Worm (Caenorhabditis elegans) whole organism, L2 larva: ENCODE data around the gene Y48G9A.11.

Source experiments
- C34F6.9 ChIP-seq: fragments of 150-350 bp; optimal IDR thresholded peaks from 2 replicates; lab custom pipeline; 2014; ENCODE audit warnings: missing biosample characterization, missing genetic modification characterization
- F13H6.1 ChIP-seq: sonication (generic microtip); optimal IDR thresholded peaks from 2 replicates; lab custom pipeline; 2016; ENCODE audit warnings: missing genetic modification characterization, missing compliant biosample characterization
- R02D3.7 ChIP-seq: fragments of 150-350 bp; optimal IDR thresholded peaks from 2 replicates; lab custom pipeline; 2014; ENCODE audit warnings: missing biosample characterization, missing genetic modification characterization
- Y55F3AM.14 ChIP-seq: fragments of 200-800 bp; sonication (Bioruptor generic); optimal IDR thresholded peaks from 2 replicates; lab custom pipeline; 2018; ENCODE audit warnings: mild to moderate bottlenecking, missing genetic modification characterization, missing compliant biosample characterization
- ZK546.5 ChIP-seq: sonication (generic microtip); optimal IDR thresholded peaks from 2 replicates; lab custom pipeline; 2017; ENCODE audit warnings: missing biosample characterization, missing genetic modification characterization
- alr-1 ChIP-seq: fragments of 150-350 bp; optimal IDR thresholded peaks from 2 replicates; lab custom pipeline; 2014; ENCODE audit warnings: missing biosample characterization, missing genetic modification characterization
- aly-2 ChIP-seq: fragments of 150-350 bp; optimal IDR thresholded peaks from 2 replicates; lab custom pipeline; 2014; ENCODE audit warnings: missing biosample characterization, missing genetic modification characterization
- ama-1 ChIP-seq: fragments of 150-350 bp; optimal IDR thresholded peaks from 2 replicates; lab custom pipeline; 2018; ENCODE audit warnings: inconsistent platforms
- blmp-1 ChIP-seq: sonication (generic microtip); optimal IDR thresholded peaks from 2 replicates; lab custom pipeline; 2017; ENCODE audit warnings: missing genetic modification characterization, mild to moderate bottlenecking, missing compliant biosample characterization, antibody characterized with exemption, moderate library complexity; ENCODE audit not compliant: insufficient read depth
- ceh-16 ChIP-seq: fragments of 150-350 bp; optimal IDR thresholded peaks from 2 replicates; lab custom pipeline; 2014; ENCODE audit warnings: missing biosample characterization, missing genetic modification characterization
- ceh-82 ChIP-seq: fragments of 150-350 bp; optimal IDR thresholded peaks from 2 replicates; lab custom pipeline; 2014; ENCODE audit warnings: missing biosample characterization, missing genetic modification characterization
- dmd-4 ChIP-seq: sonication (generic microtip); optimal IDR thresholded peaks from 2 replicates; lab custom pipeline; 2017; ENCODE audit warnings: missing biosample characterization, missing genetic modification characterization
- egl-27 ChIP-seq: sonication (generic microtip); optimal IDR thresholded peaks from 3 replicates; lab custom pipeline; 2017; ENCODE audit warnings: missing biosample characterization, missing genetic modification reagents, missing genetic modification characterization
- elt-1 ChIP-seq: fragments of 150-350 bp; optimal IDR thresholded peaks from 2 replicates; lab custom pipeline; 2014; ENCODE audit warnings: missing biosample characterization, missing genetic modification characterization
- elt-3 ChIP-seq: sonication (generic microtip); optimal IDR thresholded peaks from 2 replicates; lab custom pipeline; 2017; ENCODE audit warnings: missing biosample characterization, missing genetic modification characterization
- fos-1 ChIP-seq: fragments of 150-350 bp; optimal IDR thresholded peaks from 2 replicates; lab custom pipeline; 2014; ENCODE audit warnings: missing biosample characterization, missing genetic modification characterization
- gmeb-1 ChIP-seq: fragments of 150-350 bp; optimal IDR thresholded peaks from 2 replicates; lab custom pipeline; 2014; ENCODE audit warnings: missing biosample characterization, missing genetic modification characterization
- lin-11 ChIP-seq: fragments of 150-350 bp; sonication (generic microtip); optimal IDR thresholded peaks from 2 replicates; lab custom pipeline; 2014; ENCODE audit warnings: missing biosample characterization, missing genetic modification characterization, inconsistent platforms, mixed read lengths
- lin-13 ChIP-seq: fragments of 150-350 bp; optimal IDR thresholded peaks from 2 replicates; lab custom pipeline; 2014; ENCODE audit warnings: missing biosample characterization, missing genetic modification reagents, missing genetic modification characterization
- lsy-2 ChIP-seq, 2 experiments: fragments of 150-350 bp in 1 of 2; sonication (generic microtip) in 1 of 2; optimal IDR thresholded peaks; 2 replicates each; lab custom pipeline; 2014 to 2017; ENCODE audit warnings: missing biosample characterization in 2 of 2, missing genetic modification characterization in 2 of 2
- mab-5 ChIP-seq: fragments of 150-350 bp; optimal IDR thresholded peaks from 2 replicates; lab custom pipeline; 2014; ENCODE audit warnings: missing biosample characterization, missing genetic modification characterization
- mbf-1 ChIP-seq: sonication (generic microtip); optimal IDR thresholded peaks from 2 replicates; lab custom pipeline; 2017; ENCODE audit warnings: missing biosample characterization, missing genetic modification characterization
- mdl-1 ChIP-seq, 2 experiments: fragments of 150-350 bp in 1 of 2; sonication (generic microtip) in 1 of 2; optimal IDR thresholded peaks; 2 replicates each; lab custom pipeline; 2017; ENCODE audit warnings: missing biosample characterization in 2 of 2, missing genetic modification characterization in 2 of 2
- nhr-10 ChIP-seq: sonication (generic microtip); optimal IDR thresholded peaks from 2 replicates; lab custom pipeline; 2017; ENCODE audit warnings: missing biosample characterization, missing genetic modification characterization
- nhr-11 ChIP-seq: fragments of 150-350 bp; optimal IDR thresholded peaks from 2 replicates; lab custom pipeline; 2014; ENCODE audit warnings: missing biosample characterization, missing genetic modification characterization
- nhr-12 ChIP-seq: fragments of 150-350 bp; optimal IDR thresholded peaks from 2 replicates; lab custom pipeline; 2014; ENCODE audit warnings: missing biosample characterization, missing genetic modification characterization
- nhr-129 ChIP-seq: fragments of 150-350 bp; optimal IDR thresholded peaks from 2 replicates; lab custom pipeline; 2014; ENCODE audit warnings: missing biosample characterization, missing genetic modification characterization
- nhr-21 ChIP-seq: fragments of 150-350 bp; optimal IDR thresholded peaks from 2 replicates; lab custom pipeline; 2014; ENCODE audit warnings: missing biosample characterization, missing genetic modification characterization
- nhr-23 ChIP-seq: fragments of 150-350 bp; optimal IDR thresholded peaks from 2 replicates; lab custom pipeline; 2014; ENCODE audit warnings: missing biosample characterization, missing genetic modification reagents, missing genetic modification characterization
- nhr-237 ChIP-seq: fragments of 150-350 bp; optimal IDR thresholded peaks from 2 replicates; lab custom pipeline; 2014; ENCODE audit warnings: missing biosample characterization, missing genetic modification characterization
- nhr-25 ChIP-seq: fragments of 150-350 bp; sonication (generic microtip); optimal IDR thresholded peaks from 3 replicates; lab custom pipeline; 2014; ENCODE audit warnings: missing biosample characterization, missing genetic modification characterization
- nhr-6 ChIP-seq: fragments of 150-350 bp; optimal IDR thresholded peaks from 2 replicates; lab custom pipeline; 2014; ENCODE audit warnings: missing biosample characterization, missing genetic modification characterization
- nhr-77 ChIP-seq: fragments of 150-350 bp; optimal IDR thresholded peaks from 2 replicates; lab custom pipeline; 2014; ENCODE audit warnings: missing biosample characterization, missing genetic modification characterization
- peb-1 ChIP-seq: fragments of 150-350 bp; optimal IDR thresholded peaks from 2 replicates; lab custom pipeline; 2014; ENCODE audit warnings: missing biosample characterization, missing genetic modification characterization
- sem-4 ChIP-seq: fragments of 150-350 bp; optimal IDR thresholded peaks from 2 replicates; lab custom pipeline; 2014; ENCODE audit warnings: missing biosample characterization, missing genetic modification reagents, missing genetic modification characterization
- skn-1 ChIP-seq: sonication (generic microtip); optimal IDR thresholded peaks from 2 replicates; lab custom pipeline; 2017; ENCODE audit warnings: missing biosample characterization, missing genetic modification characterization
- sma-3 ChIP-seq: sonication (generic microtip); optimal IDR thresholded peaks from 2 replicates; lab custom pipeline; 2016; ENCODE audit warnings: missing genetic modification reagents, missing genetic modification characterization, missing compliant biosample characterization
- sma-9 ChIP-seq, 2 experiments: fragments of 150-350 bp in 1 of 2; sonication (generic microtip) in 1 of 2; optimal IDR thresholded peaks; 2 replicates each; lab custom pipeline; 2014 to 2016; ENCODE audit warnings: missing genetic modification characterization in 2 of 2, mild to moderate bottlenecking in 1 of 2, missing biosample characterization in 1 of 2, missing compliant biosample characterization in 1 of 2, missing genetic modification reagents in 1 of 2, moderate library complexity in 1 of 2
- snpc-4 ChIP-seq: fragments of 150-350 bp; optimal IDR thresholded peaks from 2 replicates; lab custom pipeline; 2014; ENCODE audit warnings: missing biosample characterization, missing genetic modification characterization
- unc-39 ChIP-seq: fragments of 150-350 bp; optimal IDR thresholded peaks from 2 replicates; lab custom pipeline; 2014; ENCODE audit warnings: missing biosample characterization, missing genetic modification characterization
- unc-55 ChIP-seq: fragments of 150-350 bp; sonication (generic microtip); optimal IDR thresholded peaks from 3 replicates; lab custom pipeline; 2014; ENCODE audit warnings: missing biosample characterization, missing genetic modification reagents, missing genetic modification characterization
- unc-62 ChIP-seq: fragments of 150-350 bp; optimal IDR thresholded peaks from 2 replicates; lab custom pipeline; 2014; ENCODE audit warnings: missing biosample characterization, missing genetic modification reagents, missing genetic modification characterization
- zag-1 ChIP-seq: fragments of 150-350 bp; optimal IDR thresholded peaks from 2 replicates; lab custom pipeline; 2014; ENCODE audit warnings: missing biosample characterization, missing genetic modification characterization
- ztf-1 ChIP-seq: fragments of 200-800 bp; sonication (Bioruptor generic); conservative IDR thresholded peaks from 2 replicates; pipeline ENCODE4 v1.3.6; 2022; ENCODE audit warnings: missing genetic modification characterization, missing compliant biosample characterization
- ztf-11 ChIP-seq: sonication (generic microtip); optimal IDR thresholded peaks from 2 replicates; lab custom pipeline; 2017; ENCODE audit warnings: missing biosample characterization, missing genetic modification characterization
- ztf-4 ChIP-seq: fragments of 150-350 bp; optimal IDR thresholded peaks from 2 replicates; lab custom pipeline; 2014; ENCODE audit warnings: missing biosample characterization, missing genetic modification characterization

Gene Y48G9A.11

DNA sequence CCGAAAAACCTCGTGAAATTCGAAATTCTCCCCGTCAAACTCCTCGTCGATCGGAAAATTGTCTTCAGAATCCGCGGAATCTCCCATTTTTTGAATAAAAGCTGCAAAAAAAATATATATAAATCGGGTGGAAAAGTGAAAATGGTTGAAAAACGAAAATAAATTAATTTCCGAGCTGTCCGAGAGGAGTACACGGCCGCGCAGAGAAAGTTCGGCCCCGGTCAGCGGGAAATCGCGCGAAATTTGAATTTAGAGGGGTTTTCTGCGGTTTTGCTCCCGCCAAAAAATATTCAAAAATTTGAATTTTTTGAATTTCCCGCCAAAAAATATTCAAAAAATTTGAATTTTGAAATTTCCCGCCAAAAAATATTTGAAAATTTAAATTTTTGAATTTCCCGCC, at the start of gene Y48G9A.11:
Gene Y48G9A.11, minus strand, starts transcription at position 101 of the 400 bp plus-strand sequence.
- TF ChIP-seq sem-4 (tag; lab: Kevin White, UChicago) (no peak), mbf-1 (tag; lab: Kevin White, UChicago) (no peak), nhr-21 (tag; lab: Kevin White, UChicago) (no peak), lin-13 (GFP tag; lab: Kevin White, UChicago) (no peak), sma-9 (GFP tag; optimal IDR thresholded peaks at IDR 0.05; lab: Kevin White, UChicago) (no peak), sma-9 (tag; optimal IDR thresholded peaks at IDR 0.05; lab: Kevin White, UChicago) (no peak), zag-1 (tag; lab: Kevin White, UChicago) (no peak), mab-5 (tag; lab: Kevin White, UChicago) (no peak), sma-3 (no peak), nhr-10 (tag; lab: Kevin White, UChicago) (no peak), nhr-77 (no peak), ZK546.5 (no peak), egl-27 (tag; lab: Kevin White, UChicago) (no peak), skn-1 (tag; lab: Kevin White, UChicago) (no peak), dmd-4 (tag; lab: Kevin White, UChicago) (no peak), nhr-12 (tag; lab: Kevin White, UChicago) (no peak), elt-1 (tag; lab: Kevin White, UChicago) (no peak)

DNA sequence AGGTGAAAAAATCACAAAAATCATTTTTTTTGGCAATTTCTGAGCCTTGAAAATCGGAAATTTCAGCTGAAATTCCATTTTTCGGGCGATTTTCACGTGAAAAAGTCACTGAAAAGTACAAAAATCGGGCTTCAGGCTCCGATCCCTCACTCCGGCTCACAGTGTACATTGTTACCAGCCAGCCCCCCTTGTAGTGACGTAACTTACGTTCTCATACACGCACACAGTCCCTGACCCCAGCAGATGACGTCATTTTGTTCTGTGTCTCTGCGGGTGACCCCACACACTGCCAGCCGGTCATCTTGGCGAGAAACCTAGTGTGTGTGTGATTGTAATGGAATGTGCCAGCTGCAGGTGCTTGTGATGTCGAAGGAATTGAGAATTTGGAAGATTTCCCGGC, 42.5 kb upstream of the Y48G9A.11 start:
- TF ChIP-seq fos-1 (tag; lab: Kevin White, UChicago): no peak
- TF ChIP-seq unc-39 (tag; lab: Kevin White, UChicago): no peak
- TF ChIP-seq ceh-82 (tag; lab: Kevin White, UChicago): no peak
- no peak for TF ChIP-seq nhr-129 (tag; lab: Kevin White, UChicago)
- no peak for TF ChIP-seq egl-27 (tag; lab: Kevin White, UChicago)
- TF ChIP-seq sem-4 (tag; lab: Kevin White, UChicago): no peak
- TF ChIP-seq unc-62: no peak

DNA sequence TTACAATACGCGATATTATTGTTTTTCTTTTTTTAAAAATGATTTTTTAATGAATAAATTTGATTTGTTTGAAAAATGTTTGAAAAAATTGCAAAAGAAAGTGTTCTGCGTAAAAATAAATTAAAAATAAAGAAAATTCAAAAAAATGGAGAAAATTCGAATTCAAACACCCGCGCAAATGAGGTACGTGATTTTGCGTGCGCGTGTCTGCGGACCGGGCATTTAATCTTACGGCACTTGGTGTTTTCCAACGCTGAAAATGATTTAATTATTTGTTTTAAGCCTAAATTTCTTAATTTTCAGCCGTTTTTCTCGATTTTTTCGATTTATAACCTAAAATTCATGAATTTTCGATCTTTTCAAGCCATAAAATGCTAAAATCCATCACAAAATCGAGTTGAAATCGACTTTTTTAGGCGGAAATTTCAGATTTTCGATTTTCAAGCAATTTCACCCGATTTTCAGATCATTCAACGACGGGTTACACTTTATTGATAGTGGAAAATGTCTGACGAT, 34.8 kb upstream of the Y48G9A.11 start, which contains the start of gene gcn-1:
Gene gcn-1, plus strand, starts transcription at position 466 of the 516 bp plus-strand sequence.
- TF ChIP-seq alr-1 (no peak), mab-5 (tag; lab: Kevin White, UChicago) (peak; percentile 7), zag-1 (tag; lab: Kevin White, UChicago) (no peak), ztf-11 (tag; lab: Kevin White, UChicago) (no peak), gmeb-1 (tag; lab: Kevin White, UChicago) (peak; percentile 99), lsy-2 (tag; optimal IDR thresholded peaks at IDR 0.05; lab: Kevin White, UChicago) (peak; percentile 68 to 91), blmp-1 (tag; lab: Kevin White, UChicago) (no peak), mbf-1 (tag; lab: Kevin White, UChicago) (no peak), aly-2 (tag; lab: Kevin White, UChicago) (no peak), nhr-11 (tag; lab: Kevin White, UChicago) (no peak), lin-13 (GFP tag; lab: Kevin White, UChicago) (peak; percentile 85), sma-3 (peak; percentile 75), unc-62 (no peak), unc-55 (GFP tag; lab: Kevin White, UChicago) (peak; percentile 79), elt-1 (tag; lab: Kevin White, UChicago) (no peak), nhr-23 (tag; lab: Kevin White, UChicago) (no peak), mdl-1 (tag; optimal IDR thresholded peaks at IDR 0.05; lab: Kevin White, UChicago) (no peak), nhr-129 (tag; lab: Kevin White, UChicago) (peak; percentile 11), ceh-82 (tag; lab: Kevin White, UChicago) (no peak), sma-9 (GFP tag; optimal IDR thresholded peaks at IDR 0.05; lab: Kevin White, UChicago) (no peak), sma-9 (tag; optimal IDR thresholded peaks at IDR 0.05; lab: Kevin White, UChicago) (no peak), nhr-6 (tag; lab: Kevin White, UChicago) (no peak), sem-4 (tag; lab: Kevin White, UChicago) (peak; percentile 25), ama-1 (lab: Kevin White, UChicago) (no peak), skn-1 (tag; lab: Kevin White, UChicago) (no peak), nhr-237 (tag; lab: Kevin White, UChicago) (no peak), nhr-10 (tag; lab: Kevin White, UChicago) (no peak), elt-3 (tag; lab: Kevin White, UChicago) (no peak), ceh-16 (tag; lab: Kevin White, UChicago) (no peak), lin-11 (tag; lab: Kevin White, UChicago) (peak; percentile 56), peb-1 (tag; lab: Kevin White, UChicago) (no peak), nhr-12 (tag; lab: Kevin White, UChicago) (no peak), nhr-77 (no peak), dmd-4 (tag; lab: Kevin White, UChicago) (no peak), fos-1 (tag; lab: Kevin White, UChicago) (peak; percentile 12), unc-39 (tag; lab: Kevin White, UChicago) (no peak), F13H6.1 (tag; lab: Kevin White, UChicago) (peak; percentile 61), ZK546.5 (no peak), R02D3.7 (no peak), nhr-21 (tag; lab: Kevin White, UChicago) (peak; percentile 53), ztf-4 (tag; lab: Kevin White, UChicago) (peak; percentile 7), Y55F3AM.14 (GFP tag; lab: Kevin White, UChicago) (no peak), ztf-1 (no peak), C34F6.9 (tag; lab: Kevin White, UChicago) (peak; percentile 67), nhr-25 (tag; lab: Kevin White, UChicago) (peak; percentile 59), snpc-4 (tag; lab: Kevin White, UChicago) (peak; percentile 31), egl-27 (tag; lab: Kevin White, UChicago) (peak; percentile 38)
